Fruit fly (Drosophila melanogaster): ENCODE measurements around the gene Dpy-30L2.

Gene Dpy-30L2

dm6 chr3L:4016754-4017153 lies 30.8 kb downstream of the Dpy-30L2 start (continued):
- TF ChIP-seq oc (tag; optimal IDR thresholded peaks at IDR 0.05), result no peak
- TF ChIP-seq esg (GFP tag; conservative IDR thresholded peaks at IDR 0.05), result peak; percentile 60; the same call in 1 of the 2 replicates
- TF ChIP-seq CG10654 (GFP tag; optimal IDR thresholded peaks at IDR 0.05), result peak; percentile 61
- TF ChIP-seq pb (GFP tag; optimal IDR thresholded peaks at IDR 0.05), result peak; percentile 16
- TF ChIP-seq otp (GFP tag; IDR thresholded peaks at IDR 0.05), result peak; percentile 82
- TF ChIP-seq CG30020 (tag; optimal IDR thresholded peaks at IDR 0.05), result no peak
- peak; percentile 47; the same call in 1 of the 2 replicates for TF ChIP-seq ap (GFP tag; IDR thresholded peaks at IDR 0.05)
- TF ChIP-seq vvl (GFP tag; IDR thresholded peaks at IDR 0.05), result peak; percentile 81
- TF ChIP-seq CG12659 (GFP tag; optimal IDR thresholded peaks at IDR 0.05), result peak; percentile 11
- TF ChIP-seq CG15601 (tag; optimal IDR thresholded peaks at IDR 0.05), result peak; percentile 65
- no peak for TF ChIP-seq ERR (GFP tag; optimal IDR thresholded peaks at IDR 0.05)
- peak; percentile 85 for TF ChIP-seq zen (tag; optimal IDR thresholded peaks at IDR 0.05)
- peak; percentile 51 for TF ChIP-seq D19A (tag; optimal IDR thresholded peaks at IDR 0.05)
- TF ChIP-seq BtbVII (GFP tag; optimal IDR thresholded peaks at IDR 0.05), result no peak
- TF ChIP-seq PHDP (tag; optimal IDR thresholded peaks at IDR 0.05), result peak; percentile 48
- peak; percentile 76 for TF ChIP-seq fd96Cb (tag; optimal IDR thresholded peaks at IDR 0.05)
- TF ChIP-seq NFAT (GFP tag; IDR thresholded peaks at IDR 0.05), result 0 out of 2 replicates have a peak, but pooled peaks have one; percentile 31
- no peak for TF ChIP-seq Bteb2 (GFP tag; optimal IDR thresholded peaks at IDR 0.05)
- no peak for TF ChIP-seq sc (optimal IDR thresholded peaks at IDR 0.05)
- TF ChIP-seq sc (GFP tag; optimal IDR thresholded peaks at IDR 0.05), result peak; percentile 67
- TF ChIP-seq wdn (GFP tag; IDR thresholded peaks at IDR 0.05), result no peak
- peak; percentile 21 for TF ChIP-seq CG11723 (GFP tag; optimal IDR thresholded peaks at IDR 0.05)
- TF ChIP-seq HLH4C (GFP tag; IDR thresholded peaks at IDR 0.05; ENCODE audit: partially characterized antibody), result no peak
- no peak for TF ChIP-seq HmgZ (tag; optimal IDR thresholded peaks at IDR 0.05)
- peak; percentile 51 for TF ChIP-seq lilli (GFP tag; optimal IDR thresholded peaks at IDR 0.05)
- no peak for TF ChIP-seq CG14860 (GFP tag; IDR thresholded peaks at IDR 0.05; ENCODE audit: partially characterized antibody)
- peak; percentile 68 for TF ChIP-seq CG33557 (GFP tag; optimal IDR thresholded peaks at IDR 0.05)
- peak; percentile 0 for TF ChIP-seq p53 (GFP tag; optimal IDR thresholded peaks at IDR 0.05)
- no peak for TF ChIP-seq bbx (GFP tag; IDR thresholded peaks at IDR 0.05; ENCODE audit: partially characterized antibody)
- TF ChIP-seq CG16779 (GFP tag; IDR thresholded peaks at IDR 0.05), result no peak
- peak; percentile 71 for TF ChIP-seq lmd (GFP tag; IDR thresholded peaks at IDR 0.05)
- TF ChIP-seq bsh (GFP tag; optimal IDR thresholded peaks at IDR 0.05), result peak in 1 of 2 experiments; percentile 87
- TF ChIP-seq ato (GFP tag; IDR thresholded peaks at IDR 0.05; ENCODE audit: partially characterized antibody), result no peak
- no peak for TF ChIP-seq CG1792 (GFP tag; optimal IDR thresholded peaks at IDR 0.05)
- TF ChIP-seq CG11093 (GFP tag; IDR thresholded peaks at IDR 0.05), result peak; percentile 69; the same call in 1 of the 3 replicates
- TF ChIP-seq CG8281 (tag; optimal IDR thresholded peaks at IDR 0.05), result no peak
- peak; percentile 58 for TF ChIP-seq ind (GFP tag; optimal IDR thresholded peaks at IDR 0.05)
- peak; percentile 69 for TF ChIP-seq CG5245 (GFP tag; optimal IDR thresholded peaks at IDR 0.05)
- TF ChIP-seq Rx (GFP tag; IDR thresholded peaks at IDR 0.05), result peak; percentile 48; the same call in 1 of the 2 replicates
- TF ChIP-seq Usf (GFP tag; optimal IDR thresholded peaks at IDR 0.05), result peak; percentile 33
- TF ChIP-seq CG9727 (GFP tag; optimal IDR thresholded peaks at IDR 0.05), result peak; percentile 68
- TF ChIP-seq CG10321 (GFP tag; IDR thresholded peaks at IDR 0.05), result no peak
- TF ChIP-seq Hr78 (GFP tag; optimal IDR thresholded peaks at IDR 0.05), result no peak
- TF ChIP-seq CG34422 (GFP tag; IDR thresholded peaks at IDR 0.05), result peak; percentile 63; the same call in 2 of the 3 replicates
- TF ChIP-seq CG10959 (GFP tag; IDR thresholded peaks at IDR 0.05), result peak; percentile 85
- peak; percentile 39 for TF ChIP-seq CG6654 (GFP tag; optimal IDR thresholded peaks at IDR 0.05)
- no peak for TF ChIP-seq Asciz (GFP tag; optimal IDR thresholded peaks at IDR 0.05)
- TF ChIP-seq fd3F (GFP tag; optimal IDR thresholded peaks at IDR 0.05), result no peak
- peak; percentile 91 for TF ChIP-seq chm (GFP tag; IDR thresholded peaks at IDR 0.05)
- TF ChIP-seq CG6689 (GFP tag; IDR thresholded peaks at IDR 0.05), result peak; percentile 72

Measured in whole organism, embryonic.